Fruit fly (Drosophila melanogaster) whole organism, embryonic: ENCODE measurements around the gene Jhbp11.

Experiments used
- CG10565 ChIP-seq: fragments of 200-800 bp; sonication (Bioruptor generic); optimal IDR thresholded peaks from 3 replicates; lab custom pipeline; 2016; ENCODE audit warnings: missing biosample characterization, mild to moderate bottlenecking, missing genetic modification characterization
- CG10959 ChIP-seq: fragments of 200-800 bp; sonication (Bioruptor generic); IDR thresholded peaks from 2 replicates; pipeline ENCODE4 v1.3.6; 2022; ENCODE audit warnings: missing biosample characterization, missing genetic modification characterization
- CG13123 ChIP-seq: fragments of 200-800 bp; sonication (Bioruptor generic); optimal IDR thresholded peaks from 2 replicates; lab custom pipeline; 2016; ENCODE audit warnings: missing biosample characterization, missing genetic modification characterization
- CG15011 ChIP-seq: fragments of 200-800 bp; sonication (Bioruptor generic); optimal IDR thresholded peaks from 3 replicates; lab custom pipeline; 2018; ENCODE audit warnings: missing biosample characterization, mild to moderate bottlenecking, missing genetic modification characterization
- CG1602 ChIP-seq: fragments of 200-800 bp; sonication (Bioruptor generic); optimal IDR thresholded peaks from 3 replicates; lab custom pipeline; 2016; ENCODE audit warnings: missing biosample characterization, missing genetic modification characterization
- CG17359 ChIP-seq: fragments of 200-800 bp; sonication (Bioruptor generic); optimal IDR thresholded peaks from 3 replicates; lab custom pipeline; 2018; ENCODE audit warnings: missing biosample characterization, mild to moderate bottlenecking, missing genetic modification characterization, moderate library complexity
- CG17361 ChIP-seq: fragments of 200-800 bp; sonication (Bioruptor generic); IDR thresholded peaks from 3 replicates; pipeline ENCODE4 v1.3.6; 2022; ENCODE audit warnings: missing biosample characterization, missing genetic modification characterization
- CG17385 ChIP-seq: fragments of 200-800 bp; sonication (Bioruptor generic); optimal IDR thresholded peaks from 3 replicates; lab custom pipeline; 2018; ENCODE audit warnings: missing biosample characterization, mild to moderate bottlenecking, missing genetic modification characterization
- CG2120 ChIP-seq: fragments of 200-800 bp; sonication (Bioruptor generic); optimal IDR thresholded peaks from 3 replicates; lab custom pipeline; 2016; ENCODE audit warnings: missing biosample characterization, missing genetic modification characterization
- CG2129 ChIP-seq: fragments of 200-800 bp; sonication (Bioruptor generic); IDR thresholded peaks from 2 replicates; pipeline ENCODE4 v1.3.6; 2022; ENCODE audit warnings: missing biosample characterization, missing genetic modification characterization; ENCODE audit not compliant: partially characterized antibody
- CG2678 ChIP-seq: fragments of 200-800 bp; sonication (Bioruptor generic); optimal IDR thresholded peaks from 3 replicates; lab custom pipeline; 2019; ENCODE audit warnings: missing biosample characterization, mild to moderate bottlenecking, missing genetic modification characterization, moderate library complexity
- CG3847 ChIP-seq: fragments of 200-800 bp; sonication (Bioruptor generic); IDR thresholded peaks from 2 replicates; pipeline ENCODE4 v1.3.6; 2022; ENCODE audit warnings: missing biosample characterization, missing genetic modification characterization
- CG4328 ChIP-seq: fragments of 200-800 bp; sonication (Bioruptor generic); optimal IDR thresholded peaks from 3 replicates; lab custom pipeline; 2017; ENCODE audit warnings: missing biosample characterization, missing genetic modification reagents, missing genetic modification characterization
- CG6175 ChIP-seq: fragments of 200-800 bp; sonication (Bioruptor generic); IDR thresholded peaks from 3 replicates; pipeline ENCODE4 v1.3.6; 2022; ENCODE audit warnings: missing biosample characterization, missing genetic modification characterization
- CG6765 ChIP-seq: fragments of 200-800 bp; sonication (Bioruptor generic); optimal IDR thresholded peaks from 3 replicates; lab custom pipeline; 2017; ENCODE audit warnings: missing biosample characterization, mild to moderate bottlenecking, missing genetic modification characterization
- CG6854 ChIP-seq: fragments of 200-800 bp; sonication (Bioruptor generic); optimal IDR thresholded peaks from 3 replicates; lab custom pipeline; 2017; ENCODE audit warnings: missing biosample characterization, mild to moderate bottlenecking, missing genetic modification characterization
- CG8359 ChIP-seq: fragments of 200-800 bp; sonication (Bioruptor generic); optimal IDR thresholded peaks from 2 replicates; lab custom pipeline; 2017; ENCODE audit warnings: missing biosample characterization, mild to moderate bottlenecking, missing genetic modification characterization, borderline replicate concordance
- CG8478 ChIP-seq: fragments of >200 bp; optimal IDR thresholded peaks from 2 replicates; lab custom pipeline; 2018
- Elba2 ChIP-seq: fragments of 200-800 bp; sonication (Bioruptor generic); optimal IDR thresholded peaks from 3 replicates; lab custom pipeline; 2016; ENCODE audit warnings: missing biosample characterization, missing genetic modification characterization
- Ets65A ChIP-seq: fragments of 200-800 bp; sonication (Bioruptor generic); peaks from one replicate; lab custom pipeline; 2016; ENCODE audit warnings: missing biosample characterization, missing genetic modification characterization
- Fer1 ChIP-seq: fragments of 200-800 bp; sonication (Bioruptor generic); optimal IDR thresholded peaks from 2 replicates; lab custom pipeline; 2017; ENCODE audit warnings: missing biosample characterization, mild to moderate bottlenecking, missing genetic modification characterization
- HLH3B ChIP-seq: fragments of 200-800 bp; sonication (Bioruptor generic); IDR thresholded peaks from 2 replicates; pipeline ENCODE4 v1.3.6; 2022; ENCODE audit warnings: missing biosample characterization, missing genetic modification characterization
- HLHmδ ChIP-seq: fragments of 200-800 bp; sonication (Bioruptor generic); optimal IDR thresholded peaks from 2 replicates; lab custom pipeline; 2018; ENCODE audit warnings: missing biosample characterization, mild to moderate bottlenecking, missing genetic modification characterization, moderate library complexity
- Hmx ChIP-seq: fragments of 200-800 bp; sonication (Bioruptor generic); optimal IDR thresholded peaks from 2 replicates; lab custom pipeline; 2016; ENCODE audit warnings: missing biosample characterization, missing genetic modification characterization
- Lim3 ChIP-seq: fragments of 200-800 bp; sonication (Bioruptor generic); IDR thresholded peaks from 2 replicates; pipeline ENCODE4 v1.3.6; 2022; ENCODE audit warnings: missing biosample characterization, missing genetic modification characterization
- Oaz ChIP-seq: fragments of 200-800 bp; sonication (Bioruptor generic); IDR thresholded peaks from 2 replicates; pipeline ENCODE4 v1.3.6; 2022; ENCODE audit warnings: missing biosample characterization, missing genetic modification characterization
- Side ChIP-seq: fragments of 200-800 bp; sonication (Bioruptor generic); optimal IDR thresholded peaks from 2 replicates; lab custom pipeline; 2016; ENCODE audit warnings: missing biosample characterization, missing genetic modification characterization
- Spps ChIP-seq: fragments of 200-800 bp; sonication (Bioruptor generic); optimal IDR thresholded peaks from 2 replicates; lab custom pipeline; 2018; ENCODE audit warnings: missing biosample characterization, mild to moderate bottlenecking, missing genetic modification characterization
- ase ChIP-seq: fragments of 200-800 bp; sonication (Bioruptor generic); IDR thresholded peaks from 3 replicates; pipeline ENCODE4 v1.3.6; 2022; ENCODE audit warnings: missing biosample characterization, missing genetic modification characterization
- ato ChIP-seq: fragments of 200-800 bp; sonication (Bioruptor generic); IDR thresholded peaks from 2 replicates; pipeline ENCODE4 v1.3.6; 2022; ENCODE audit warnings: missing biosample characterization, missing genetic modification characterization; ENCODE audit not compliant: partially characterized antibody
- br ChIP-seq: fragments of >200 bp; optimal IDR thresholded peaks from 2 replicates; lab custom pipeline; 2017
- chn ChIP-seq: fragments of 200-800 bp; sonication (Bioruptor generic); optimal IDR thresholded peaks from 2 replicates; lab custom pipeline; 2016; ENCODE audit warnings: missing biosample characterization, missing genetic modification characterization
- corto ChIP-seq: fragments of 200-800 bp; sonication (Bioruptor generic); optimal IDR thresholded peaks from 2 replicates; lab custom pipeline; 2016; ENCODE audit warnings: missing biosample characterization, mild to moderate bottlenecking, missing genetic modification characterization, moderate library complexity
- dan ChIP-seq: fragments of 200-800 bp; sonication (Bioruptor generic); IDR thresholded peaks from 2 replicates; pipeline ENCODE4 v1.3.6; 2022; ENCODE audit warnings: missing biosample characterization, missing genetic modification characterization
- dmrt11E ChIP-seq: fragments of 200-800 bp; sonication (Bioruptor generic); optimal IDR thresholded peaks from 3 replicates; lab custom pipeline; 2018; ENCODE audit warnings: missing biosample characterization, mild to moderate bottlenecking, missing genetic modification characterization, moderate library complexity
- esg ChIP-seq: fragments of 200-800 bp; sonication (Bioruptor generic); conservative IDR thresholded peaks from 2 replicates; pipeline ENCODE4 v1.3.6; 2022; ENCODE audit warnings: missing biosample characterization, missing genetic modification characterization
- gce ChIP-seq: fragments of 200-800 bp; sonication (Bioruptor generic); IDR thresholded peaks from 3 replicates; pipeline ENCODE4 v1.3.6; 2022; ENCODE audit warnings: missing biosample characterization, missing genetic modification characterization
- gcm2 ChIP-seq: fragments of 200-800 bp; sonication (Bioruptor generic); optimal IDR thresholded peaks from 2 replicates; lab custom pipeline; 2016; ENCODE audit warnings: missing biosample characterization, missing genetic modification characterization
- grn ChIP-seq: fragments of 200-800 bp; sonication (Bioruptor generic); optimal IDR thresholded peaks from 3 replicates; lab custom pipeline; 2017; ENCODE audit warnings: missing biosample characterization, missing genetic modification characterization
- gsb-n ChIP-seq: fragments of 200-800 bp; sonication (Bioruptor generic); optimal IDR thresholded peaks from 3 replicates; lab custom pipeline; 2018; ENCODE audit warnings: missing biosample characterization, mild to moderate bottlenecking, missing genetic modification characterization
- hb ChIP-seq: fragments of 200-800 bp; sonication (Bioruptor generic); IDR thresholded peaks from 3 replicates; pipeline ENCODE4 v1.3.6; 2022; ENCODE audit warnings: missing biosample characterization, missing genetic modification characterization; ENCODE audit not compliant: partially characterized antibody
- jigr1 ChIP-seq: fragments of 200-800 bp; sonication (Bioruptor generic); IDR thresholded peaks from 3 replicates; pipeline ENCODE4 v1.3.6; 2022; ENCODE audit warnings: missing biosample characterization, missing genetic modification characterization
- lola ChIP-seq, 3 experiments: fragments of >200 bp in 2 of 3; fragments of 200-800 bp in 1 of 3; sonication (Bioruptor generic) in 1 of 3; optimal IDR thresholded peaks; 2 replicates each; lab custom pipeline; 2017 to 2019; ENCODE audit warnings: missing biosample characterization in 3 of 3, missing genetic modification characterization in 3 of 3, mild to moderate bottlenecking in 1 of 3, moderate library complexity in 1 of 3
- nerfin-2 ChIP-seq: fragments of 200-800 bp; sonication (Bioruptor generic); IDR thresholded peaks from 2 replicates; pipeline ENCODE4 v1.3.6; 2022; ENCODE audit warnings: missing biosample characterization, missing genetic modification characterization; ENCODE audit not compliant: partially characterized antibody
- org-1 ChIP-seq: fragments of 200-800 bp; sonication (Bioruptor generic); optimal IDR thresholded peaks from 2 replicates; lab custom pipeline; 2017; ENCODE audit warnings: missing biosample characterization, missing genetic modification characterization
- pan ChIP-seq, 4 experiments: fragments of >200 bp in 3 of 4; fragments of 200-800 bp in 1 of 4; sonication (Bioruptor generic) in 1 of 4; optimal IDR thresholded peaks in 3 of 4; IDR thresholded peaks in 1 of 4; 2 replicates each; pipeline versions ENCODE4 v1.3.6 to Lab custom; 2017 to 2022; ENCODE audit warnings: missing biosample characterization in 2 of 4, missing genetic modification characterization in 2 of 4, mixed read lengths in 1 of 4
- psq ChIP-seq: fragments of 200-800 bp; sonication (Bioruptor generic); optimal IDR thresholded peaks from 2 replicates; lab custom pipeline; 2017; ENCODE audit warnings: missing biosample characterization, missing genetic modification characterization
- salm ChIP-seq: fragments of 200-800 bp; sonication (Bioruptor generic); optimal IDR thresholded peaks from 2 replicates; lab custom pipeline; 2018; ENCODE audit warnings: missing biosample characterization, mild to moderate bottlenecking, missing genetic modification characterization
- ssp ChIP-seq: fragments of 200-800 bp; sonication (Bioruptor generic); IDR thresholded peaks from 2 replicates; pipeline ENCODE4 v1.3.6; 2022; ENCODE audit warnings: missing biosample characterization, missing genetic modification characterization
- tap ChIP-seq: fragments of 200-800 bp; optimal IDR thresholded peaks from 3 replicates; lab custom pipeline; 2019; ENCODE audit warnings: missing biosample characterization, mild to moderate bottlenecking, missing genetic modification characterization, moderate library complexity
- trem ChIP-seq: fragments of 200-800 bp; optimal IDR thresholded peaks from 3 replicates; lab custom pipeline; 2019; ENCODE audit warnings: missing biosample characterization, mild to moderate bottlenecking, missing genetic modification characterization, moderate library complexity
- tx ChIP-seq: fragments of 200-800 bp; sonication (Bioruptor generic); optimal IDR thresholded peaks from 2 replicates; lab custom pipeline; 2016; ENCODE audit warnings: missing biosample characterization, missing genetic modification characterization

Jhbp11 gene

DNA sequence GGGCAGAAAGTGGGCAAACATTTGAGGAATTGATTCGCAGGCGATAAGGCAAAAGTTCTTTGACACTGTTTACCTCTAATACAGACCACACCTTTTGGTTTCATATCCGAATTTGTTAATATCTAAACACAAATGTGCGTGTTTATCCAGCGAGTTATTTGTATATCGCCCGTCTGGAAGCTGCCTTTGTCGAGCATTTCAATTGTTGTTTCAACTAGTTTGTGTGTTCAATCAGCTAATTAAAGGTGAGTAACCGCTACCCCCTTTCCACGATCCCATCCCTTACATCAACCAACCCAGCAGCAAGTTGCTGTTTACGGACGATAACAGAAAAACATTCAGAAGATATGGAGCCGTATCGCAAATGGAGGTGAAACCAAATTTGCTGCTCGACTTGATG lies 30.4 kb downstream of the Jhbp11 start (continued):
- TF ChIP-seq CG8359 (no peak), Elba2 (GFP tag; lab: Kevin White, UChicago) (no peak), CG17361 (no peak), CG17359 (tag; lab: Kevin White, UChicago) (peak; percentile 58), org-1 (GFP tag; lab: Kevin White, UChicago) (peak; percentile 60), ato (GFP tag; lab: Robert Waterston, UW) (no peak), Side (GFP tag; lab: Kevin White, UChicago) (peak; percentile 64), CG4328 (GFP tag; lab: Kevin White, UChicago) (peak; percentile 40), Lim3 (GFP tag; lab: Robert Waterston, UW) (0 out of 2 replicates have a peak, but pooled peaks have one; percentile 20), CG10565 (GFP tag; lab: Kevin White, UChicago) (no peak), chn (GFP tag; lab: Kevin White, UChicago) (no peak), nerfin-2 (GFP tag; lab: Robert Waterston, UW) (no peak), ssp (GFP tag; lab: Robert Waterston, UW) (no peak), br (no peak), CG2129 (GFP tag; lab: Robert Waterston, UW) (no peak), HLH3B (GFP tag; lab: Robert Waterston, UW) (peak; percentile 31; the same call in 1 of the 2 replicates), lola (GFP tag; optimal IDR thresholded peaks at IDR 0.05; lab: Kevin White, UChicago) (no peak), ase (GFP tag; lab: Robert Waterston, UW) (no peak), CG6854 (GFP tag; lab: Kevin White, UChicago) (peak; percentile 27), esg (GFP tag; lab: Robert Waterston, UW) (no peak), CG8478 (no peak), CG1602 (GFP tag; lab: Kevin White, UChicago) (no peak), dmrt11E (tag; lab: Kevin White, UChicago) (no peak), Oaz (GFP tag; lab: Robert Waterston, UW) (no peak), psq (GFP tag; lab: Kevin White, UChicago) (no peak), gsb-n (no peak), tx (no peak), gce (GFP tag; lab: Robert Waterston, UW) (0 out of 3 replicates have a peak, but pooled peaks have one; percentile 5), jigr1 (GFP tag; lab: Robert Waterston, UW) (no peak), HLHmδ (GFP tag; lab: Kevin White, UChicago) (no peak), Fer1 (GFP tag; lab: Kevin White, UChicago) (peak; percentile 78), dan (GFP tag; lab: Robert Waterston, UW) (no peak), gcm2 (GFP tag; lab: Kevin White, UChicago) (no peak), salm (tag; lab: Kevin White, UChicago) (no peak), CG2678 (tag; lab: Kevin White, UChicago) (peak; percentile 66), Spps (tag; lab: Kevin White, UChicago) (no peak), CG6765 (GFP tag; lab: Kevin White, UChicago) (peak; percentile 73), grn (GFP tag; lab: Kevin White, UChicago) (no peak), trem (tag; lab: Kevin White, UChicago) (no peak), Hmx (GFP tag; lab: Kevin White, UChicago) (no peak), pan (optimal IDR thresholded peaks at IDR 0.05; lab: Kevin White, UChicago) (no peak), pan (GFP tag; optimal IDR thresholded peaks at IDR 0.05 in 1 of 2, IDR thresholded peaks at IDR 0.05 in 1 of 2) (peak in 1 of 2 experiments; percentile 52), hb (GFP tag; lab: Robert Waterston, UW) (no peak), corto (GFP tag; lab: Kevin White, UChicago) (no peak), CG10959 (GFP tag; lab: Robert Waterston, UW) (no peak), CG2120 (GFP tag; lab: Kevin White, UChicago) (peak; percentile 75), tap (tag; lab: Kevin White, UChicago) (no peak), Ets65A (GFP tag; lab: Kevin White, UChicago) (peak; percentile 9), CG13123 (GFP tag; lab: Kevin White, UChicago) (peak; percentile 8), CG6175 (no peak), CG3847 (GFP tag; lab: Robert Waterston, UW) (no peak), CG17385 (GFP tag; lab: Kevin White, UChicago) (peak; percentile 15), CG15011 (peak; percentile 56)
